Worm (Caenorhabditis elegans): ENCODE results near the gene C53A3.1.

DNA sequence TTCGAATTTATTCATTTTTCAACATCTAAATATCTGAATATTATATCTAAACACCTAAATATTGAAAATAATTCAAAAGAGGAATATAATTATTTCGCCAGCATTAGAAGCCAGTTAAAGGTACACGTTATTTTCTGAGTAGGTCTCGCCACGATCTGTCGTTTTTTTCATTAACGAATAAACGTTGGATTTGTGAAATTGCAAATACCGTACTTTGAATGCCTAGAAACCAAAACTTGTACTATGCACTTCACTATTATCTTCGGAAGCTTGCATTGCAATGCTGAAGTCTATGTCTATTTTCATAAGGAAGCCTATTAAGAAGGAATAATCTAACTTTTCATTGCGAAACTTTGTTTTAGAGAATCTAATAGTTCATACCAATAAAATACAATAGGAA is 12.5 kb upstream of the C53A3.1 start:
- no peak for TF ChIP-seq ceh-82 (tag; optimal IDR thresholded peaks at IDR 0.05)
- no peak for TF ChIP-seq F44E2.7 (GFP tag; IDR thresholded peaks at IDR 0.05)
- no peak for TF ChIP-seq ama-1 (optimal IDR thresholded peaks at IDR 0.05)
- no peak for TF ChIP-seq ZK546.5 (tag; optimal IDR thresholded peaks at IDR 0.05)
- TF ChIP-seq madf-9 (GFP tag; conservative IDR thresholded peaks at IDR 0.05): no peak
